Fruit fly (Drosophila melanogaster): Measurements from ENCODE around the gene CG32112.

DNA sequence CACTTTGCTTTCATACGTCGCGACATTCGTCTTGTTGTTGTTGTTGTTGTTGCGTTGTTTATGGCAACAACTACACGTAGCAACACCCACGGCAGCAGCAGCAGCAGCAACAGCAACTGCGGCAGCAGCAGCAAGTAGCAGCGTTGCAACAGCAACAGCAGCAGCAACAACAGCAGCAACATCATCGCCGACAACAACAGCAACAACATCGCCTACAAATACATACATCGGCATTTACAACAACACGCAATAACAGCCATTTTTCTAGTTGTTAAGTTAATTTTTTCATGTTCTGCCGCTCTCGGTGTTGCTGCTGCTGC, 49.0 kb upstream of the CG32112 start:
- TF ChIP-seq CG8478 (optimal IDR thresholded peaks at IDR 0.05) (no peak), CTCF (optimal IDR thresholded peaks at IDR 0.05) (no peak)

All from S2 (cell line).